Fruit fly (Drosophila melanogaster) whole organism, embryonic: Measurements from ENCODE around the gene CG42494.

Experiments used
- Ada2b ChIP-seq: fragments of 200-800 bp; sonication (Bioruptor generic); IDR thresholded peaks from 2 replicates; pipeline ENCODE4 v1.3.6; 2022; ENCODE audit warnings: missing biosample characterization, missing genetic modification characterization
- Atf-2 ChIP-seq: fragments of 200-800 bp; sonication (Bioruptor generic); optimal IDR thresholded peaks from 2 replicates; lab custom pipeline; 2016; ENCODE audit warnings: missing biosample characterization, missing genetic modification characterization
- B-H1 ChIP-seq: fragments of 200-800 bp; sonication (Bioruptor generic); IDR thresholded peaks from 3 replicates; pipeline ENCODE4 v1.3.6; 2022; ENCODE audit warnings: missing biosample characterization, missing genetic modification characterization
- B-H2 ChIP-seq: fragments of 200-800 bp; sonication (Bioruptor generic); optimal IDR thresholded peaks from 2 replicates; lab custom pipeline; 2018; ENCODE audit warnings: missing biosample characterization, mild to moderate bottlenecking, missing genetic modification characterization
- CG10321 ChIP-seq: fragments of 200-800 bp; sonication (Bioruptor generic); IDR thresholded peaks from 2 replicates; pipeline ENCODE4 v1.3.6; 2022; ENCODE audit warnings: missing biosample characterization, missing genetic modification characterization
- CG10462 ChIP-seq: fragments of 200-800 bp; sonication (Bioruptor generic); optimal IDR thresholded peaks from 2 replicates; lab custom pipeline; 2016; ENCODE audit warnings: missing biosample characterization, missing genetic modification characterization
- CG10654 ChIP-seq: fragments of 200-800 bp; sonication (Bioruptor generic); optimal IDR thresholded peaks from 2 replicates; lab custom pipeline; 2016; ENCODE audit warnings: missing biosample characterization, missing genetic modification characterization
- CG12942 ChIP-seq: fragments of 200-800 bp; sonication (Bioruptor generic); optimal IDR thresholded peaks from 3 replicates; lab custom pipeline; 2016; ENCODE audit warnings: missing biosample characterization, missing genetic modification characterization
- CG15269 ChIP-seq: fragments of 200-800 bp; sonication (Bioruptor generic); optimal IDR thresholded peaks from 2 replicates; lab custom pipeline; 2018; ENCODE audit warnings: missing biosample characterization, mild to moderate bottlenecking, missing genetic modification characterization, moderate library complexity
- CG1792 ChIP-seq: fragments of 200-800 bp; sonication (Bioruptor generic); optimal IDR thresholded peaks from 2 replicates; lab custom pipeline; 2016; ENCODE audit warnings: missing biosample characterization, missing genetic modification characterization
- CG2120 ChIP-seq: fragments of 200-800 bp; sonication (Bioruptor generic); optimal IDR thresholded peaks from 3 replicates; lab custom pipeline; 2016; ENCODE audit warnings: missing biosample characterization, missing genetic modification characterization
- CG32767 ChIP-seq: fragments of 200-800 bp; sonication (Bioruptor generic); IDR thresholded peaks from 2 replicates; pipeline ENCODE4 v1.3.6; 2022; ENCODE audit warnings: missing biosample characterization, missing genetic modification characterization
- CG34422 ChIP-seq: fragments of 200-800 bp; sonication (Bioruptor generic); IDR thresholded peaks from 3 replicates; pipeline ENCODE4 v1.3.6; 2022; ENCODE audit warnings: missing biosample characterization, missing genetic modification characterization
- CG9609 ChIP-seq: fragments of 200-800 bp; sonication (Bioruptor generic); optimal IDR thresholded peaks from 3 replicates; lab custom pipeline; 2016; ENCODE audit warnings: missing biosample characterization, missing genetic modification characterization
- CTCF ChIP-seq: fragments of 200-800 bp; sonication (Bioruptor generic); optimal IDR thresholded peaks from 2 replicates; lab custom pipeline; 2017; ENCODE audit warnings: missing biosample characterization, mild to moderate bottlenecking, missing genetic modification characterization, moderate library complexity
- D19B ChIP-seq: fragments of 200-800 bp; sonication (Bioruptor generic); optimal IDR thresholded peaks from 2 replicates; lab custom pipeline; 2017; ENCODE audit warnings: missing biosample characterization, mild to moderate bottlenecking, missing genetic modification characterization
- Dfd ChIP-seq, 2 experiments: fragments of >200 bp; optimal IDR thresholded peaks; 2 replicates each; lab custom pipeline; 2017; ENCODE audit warnings: missing biosample characterization in 2 of 2, missing genetic modification characterization in 2 of 2
- Doc2 ChIP-seq: fragments of 200-800 bp; sonication (Bioruptor generic); IDR thresholded peaks from 2 replicates; pipeline ENCODE4 v1.3.6; 2022; ENCODE audit warnings: missing biosample characterization, missing genetic modification characterization
- E2f1 ChIP-seq: fragments of 200-800 bp; sonication (Bioruptor generic); IDR thresholded peaks from 2 replicates; pipeline ENCODE4 v1.3.6; 2022; ENCODE audit warnings: missing biosample characterization, missing genetic modification characterization
- H2.0 ChIP-seq: fragments of 200-800 bp; sonication (Bioruptor generic); IDR thresholded peaks from 2 replicates; pipeline ENCODE4 v1.3.6; 2022; ENCODE audit warnings: missing biosample characterization, missing genetic modification characterization
- Jarid2 ChIP-seq: fragments of 200-800 bp; sonication (Bioruptor generic); optimal IDR thresholded peaks from 3 replicates; lab custom pipeline; 2017; ENCODE audit warnings: mild to moderate bottlenecking, missing biosample characterization, missing genetic modification reagents, missing genetic modification characterization
- Lim3 ChIP-seq: fragments of 200-800 bp; sonication (Bioruptor generic); IDR thresholded peaks from 2 replicates; pipeline ENCODE4 v1.3.6; 2022; ENCODE audit warnings: missing biosample characterization, missing genetic modification characterization
- MBD-R2 ChIP-seq: fragments of 200-800 bp; sonication (Bioruptor generic); IDR thresholded peaks from 2 replicates; pipeline ENCODE4 v1.3.6; 2022; ENCODE audit warnings: missing biosample characterization, missing genetic modification characterization
- Mrtf ChIP-seq: fragments of 200-800 bp; sonication (Bioruptor generic); IDR thresholded peaks from 3 replicates; pipeline ENCODE4 v1.3.6; 2022; ENCODE audit warnings: missing biosample characterization, missing genetic modification characterization
- Nf-YA ChIP-seq: fragments of 200-800 bp; sonication (Bioruptor generic); IDR thresholded peaks from 2 replicates; pipeline ENCODE4 v1.3.6; 2022; ENCODE audit warnings: missing biosample characterization, missing genetic modification characterization
- Nf-YB ChIP-seq: fragments of 200-800 bp; sonication (Bioruptor generic); optimal IDR thresholded peaks from 3 replicates; lab custom pipeline; 2019; ENCODE audit warnings: missing biosample characterization, mild to moderate bottlenecking, missing genetic modification characterization, moderate library complexity
- NfI ChIP-seq: fragments of 200-800 bp; sonication (Bioruptor generic); optimal IDR thresholded peaks from 3 replicates; lab custom pipeline; 2018; ENCODE audit warnings: missing biosample characterization, mild to moderate bottlenecking, missing genetic modification characterization, moderate library complexity
- Poxn ChIP-seq: fragments of 200-800 bp; sonication (Bioruptor generic); IDR thresholded peaks from 2 replicates; pipeline ENCODE4 v1.3.6; 2022; ENCODE audit warnings: missing biosample characterization, missing genetic modification characterization
- Scr ChIP-seq: fragments of 200-800 bp; sonication (Bioruptor generic); IDR thresholded peaks from 2 replicates; pipeline ENCODE4 v1.3.6; 2022; ENCODE audit warnings: missing biosample characterization, missing genetic modification characterization; ENCODE audit not compliant: partially characterized antibody
- Sry-δ ChIP-seq: fragments of 200-800 bp; sonication (Bioruptor generic); optimal IDR thresholded peaks from 2 replicates; lab custom pipeline; 2016; ENCODE audit warnings: missing biosample characterization, missing genetic modification characterization
- TFAM ChIP-seq: fragments of 200-800 bp; sonication (Bioruptor generic); optimal IDR thresholded peaks from 2 replicates; lab custom pipeline; 2017; ENCODE audit warnings: missing biosample characterization, missing genetic modification characterization, inconsistent platforms
- Tbp ChIP-seq: fragments of >200 bp; optimal IDR thresholded peaks from 2 replicates; lab custom pipeline; 2018; ENCODE audit warnings: missing biosample characterization, missing genetic modification characterization
- Xbp1 ChIP-seq: fragments of 200-800 bp; sonication (Bioruptor generic); optimal IDR thresholded peaks from 3 replicates; lab custom pipeline; 2016; ENCODE audit warnings: missing biosample characterization, mild to moderate bottlenecking, missing genetic modification characterization
- aop ChIP-seq: fragments of 200-800 bp; sonication (Bioruptor generic); IDR thresholded peaks from 2 replicates; pipeline ENCODE4 v1.3.6; 2022; ENCODE audit warnings: missing biosample characterization, missing genetic modification characterization
- ap ChIP-seq: fragments of 200-800 bp; sonication (Bioruptor generic); IDR thresholded peaks from 2 replicates; pipeline ENCODE4 v1.3.6; 2022; ENCODE audit warnings: missing biosample characterization, missing genetic modification characterization
- bcd ChIP-seq: fragments of 200-800 bp; sonication (Bioruptor generic); optimal IDR thresholded peaks from 2 replicates; lab custom pipeline; 2017; ENCODE audit warnings: missing biosample characterization, mild to moderate bottlenecking, missing genetic modification characterization
- bigmax ChIP-seq: fragments of 200-800 bp; sonication (Bioruptor generic); optimal IDR thresholded peaks from 2 replicates; lab custom pipeline; 2018; ENCODE audit warnings: missing biosample characterization, mild to moderate bottlenecking, missing genetic modification characterization
- bsh ChIP-seq, 2 experiments: fragments of 200-800 bp; sonication (Bioruptor generic); optimal IDR thresholded peaks; 2 replicates each; lab custom pipeline; 2017 to 2018; ENCODE audit warnings: mild to moderate bottlenecking in 2 of 2, missing biosample characterization in 2 of 2, missing genetic modification characterization in 2 of 2, moderate library complexity in 1 of 2
- btn ChIP-seq: fragments of 200-800 bp; sonication (Bioruptor generic); optimal IDR thresholded peaks from 2 replicates; lab custom pipeline; 2016; ENCODE audit warnings: missing biosample characterization, missing genetic modification characterization
- croc ChIP-seq: fragments of 200-800 bp; sonication (Bioruptor generic); conservative IDR thresholded peaks from 3 replicates; pipeline ENCODE4 v1.3.6; 2022; ENCODE audit warnings: missing biosample characterization, missing genetic modification characterization
- da ChIP-seq: fragments of 200-800 bp; sonication (Bioruptor generic); optimal IDR thresholded peaks from 2 replicates; lab custom pipeline; 2016; ENCODE audit warnings: missing biosample characterization, missing genetic modification characterization
- dimm ChIP-seq: fragments of 200-800 bp; sonication (Bioruptor generic); IDR thresholded peaks from 2 replicates; pipeline ENCODE4 v1.3.6; 2022; ENCODE audit warnings: missing biosample characterization, missing genetic modification characterization
- ems ChIP-seq: fragments of 200-800 bp; sonication (Bioruptor generic); optimal IDR thresholded peaks from 3 replicates; lab custom pipeline; 2016; ENCODE audit warnings: missing biosample characterization, missing genetic modification characterization
- gcm2 ChIP-seq: fragments of 200-800 bp; sonication (Bioruptor generic); optimal IDR thresholded peaks from 2 replicates; lab custom pipeline; 2016; ENCODE audit warnings: missing biosample characterization, missing genetic modification characterization
- grau ChIP-seq: fragments of 200-800 bp; optimal IDR thresholded peaks from 3 replicates; lab custom pipeline; 2019; ENCODE audit warnings: missing biosample characterization, mild to moderate bottlenecking, missing genetic modification characterization, moderate library complexity
- gt ChIP-seq: fragments of 200-800 bp; sonication (Bioruptor generic); IDR thresholded peaks from 2 replicates; pipeline ENCODE4 v1.3.6; 2022; ENCODE audit warnings: missing biosample characterization, missing genetic modification characterization
- maf-S ChIP-seq: fragments of 200-800 bp; sonication (Bioruptor generic); optimal IDR thresholded peaks from 2 replicates; lab custom pipeline; 2016; ENCODE audit warnings: missing biosample characterization, missing genetic modification characterization
- ro ChIP-seq: fragments of 200-800 bp; sonication (Bioruptor generic); IDR thresholded peaks from 2 replicates; pipeline ENCODE4 v1.3.6; 2022; ENCODE audit warnings: missing biosample characterization, missing genetic modification characterization
- schlank ChIP-seq: fragments of 200-800 bp; sonication (Bioruptor generic); optimal IDR thresholded peaks from 2 replicates; lab custom pipeline; 2018; ENCODE audit warnings: missing biosample characterization, mild to moderate bottlenecking, missing genetic modification characterization
- stwl ChIP-seq: fragments of 200-800 bp; sonication (Bioruptor generic); optimal IDR thresholded peaks from 3 replicates; lab custom pipeline; 2018; ENCODE audit warnings: missing biosample characterization, mild to moderate bottlenecking, missing genetic modification characterization, moderate library complexity
- tll ChIP-seq, 2 experiments: fragments of 200-800 bp in 1 of 2; fragments of >200 bp in 1 of 2; sonication (Bioruptor generic) in 1 of 2; optimal IDR thresholded peaks; 2 replicates each; lab custom pipeline; 2017 to 2019; ENCODE audit warnings: missing biosample characterization in 2 of 2, missing genetic modification characterization in 2 of 2, mild to moderate bottlenecking in 1 of 2, moderate library complexity in 1 of 2
- tna ChIP-seq: fragments of 200-800 bp; sonication (Bioruptor generic); IDR thresholded peaks from 2 replicates; pipeline ENCODE4 v1.3.6; 2022; ENCODE audit warnings: missing biosample characterization, missing genetic modification characterization; ENCODE audit not compliant: partially characterized antibody
- wor ChIP-seq: fragments of 200-800 bp; sonication (Bioruptor generic); IDR thresholded peaks from 2 replicates; pipeline ENCODE4 v1.3.6; 2022; ENCODE audit warnings: missing biosample characterization, missing genetic modification characterization

CG42494 gene

dm6 chr3L:3164951-3165350 is 19.3 kb upstream of the CG42494 start, which contains the start of gene CG32280 (continued):
- no peak for TF ChIP-seq wor (GFP tag; lab: Robert Waterston, UW)
- TF ChIP-seq ro (GFP tag; lab: Robert Waterston, UW): no peak
- TF ChIP-seq CG2120 (GFP tag; lab: Kevin White, UChicago): peak; percentile 51
- no peak for TF ChIP-seq Atf-2
- TF ChIP-seq Tbp (GFP tag; lab: Kevin White, UChicago): no peak
- TF ChIP-seq Sry-δ (GFP tag; lab: Kevin White, UChicago): peak; percentile 80
- no peak for TF ChIP-seq gt (GFP tag; lab: Robert Waterston, UW)
- TF ChIP-seq bsh (GFP tag; optimal IDR thresholded peaks at IDR 0.05; lab: Kevin White, UChicago): no peak
- TF ChIP-seq Poxn (GFP tag; lab: Robert Waterston, UW): no peak
- no peak for TF ChIP-seq btn (GFP tag; lab: Kevin White, UChicago)
- no peak for TF ChIP-seq CG32767 (GFP tag; lab: Robert Waterston, UW)
- TF ChIP-seq CG34422 (GFP tag; lab: Robert Waterston, UW): no peak; the same call in 2 of the 3 replicates
- TF ChIP-seq Mrtf (GFP tag; lab: Robert Waterston, UW): no peak
- no peak for TF ChIP-seq CG10462 (GFP tag; lab: Kevin White, UChicago)
- TF ChIP-seq Dfd (GFP tag; optimal IDR thresholded peaks at IDR 0.05; lab: Kevin White, UChicago): no peak
- TF ChIP-seq ap (GFP tag; lab: Robert Waterston, UW): no peak
- TF ChIP-seq grau (tag; lab: Kevin White, UChicago): peak; percentile 30
- no peak for TF ChIP-seq CG10321 (GFP tag; lab: Robert Waterston, UW)
- TF ChIP-seq B-H2: peak; percentile 20
- TF ChIP-seq CG1792 (GFP tag; lab: Kevin White, UChicago): no peak
- peak; percentile 20 for TF ChIP-seq CG9609 (GFP tag; lab: Kevin White, UChicago)
- TF ChIP-seq H2.0 (GFP tag; lab: Robert Waterston, UW): no peak
- no peak for TF ChIP-seq maf-S (GFP tag; lab: Kevin White, UChicago)
- TF ChIP-seq croc (GFP tag; lab: Robert Waterston, UW): no peak
- peak; percentile 85 for TF ChIP-seq tna
- no peak for TF ChIP-seq bcd (GFP tag; lab: Kevin White, UChicago)
- TF ChIP-seq Nf-YB: no peak
- TF ChIP-seq D19B (GFP tag; lab: Kevin White, UChicago): peak; percentile 22
- TF ChIP-seq CG12942 (GFP tag; lab: Kevin White, UChicago): no peak
- TF ChIP-seq B-H1 (GFP tag; lab: Robert Waterston, UW): no peak
- no peak for TF ChIP-seq TFAM
- TF ChIP-seq bigmax: no peak
- TF ChIP-seq Scr (GFP tag; lab: Robert Waterston, UW): peak; percentile 84
- TF ChIP-seq CG10654 (GFP tag; lab: Kevin White, UChicago): no peak
- no peak for TF ChIP-seq dimm (GFP tag; lab: Robert Waterston, UW)
- TF ChIP-seq aop (GFP tag; lab: Robert Waterston, UW): no peak
- TF ChIP-seq CTCF (GFP tag; lab: Kevin White, UChicago): no peak
- no peak for TF ChIP-seq NfI (GFP tag; lab: Kevin White, UChicago)
- TF ChIP-seq gcm2: no peak
- no peak for TF ChIP-seq Jarid2 (GFP tag; lab: Kevin White, UChicago)
- no peak for TF ChIP-seq schlank
- peak; percentile 13 for TF ChIP-seq Xbp1 (GFP tag; lab: Kevin White, UChicago)
- peak; percentile 22 for TF ChIP-seq ems (GFP tag; lab: Kevin White, UChicago)
- no peak for TF ChIP-seq Ada2b (GFP tag; lab: Robert Waterston, UW)
- peak; percentile 82 for TF ChIP-seq MBD-R2 (GFP tag; lab: Robert Waterston, UW)
- no peak for TF ChIP-seq Nf-YA (GFP tag; lab: Robert Waterston, UW)
- TF ChIP-seq tll (GFP tag; optimal IDR thresholded peaks at IDR 0.05; lab: Kevin White, UChicago): no peak
- TF ChIP-seq stwl (tag; lab: Kevin White, UChicago): peak; percentile 65
- no peak for TF ChIP-seq CG15269 (tag; lab: Kevin White, UChicago)
- no peak for TF ChIP-seq da (GFP tag; lab: Kevin White, UChicago)
- TF ChIP-seq Lim3 (GFP tag; lab: Robert Waterston, UW): no peak
- TF ChIP-seq Doc2 (GFP tag; lab: Robert Waterston, UW): no peak
- no peak for TF ChIP-seq E2f1 (GFP tag; lab: Robert Waterston, UW)
